Fruit fly (Drosophila melanogaster) whole organism, embryonic: ENCODE measurements around the gene ND-39.

Experiments used
- Atf3 ChIP-seq: fragments of 200-800 bp; sonication (Bioruptor generic); optimal IDR thresholded peaks from 3 replicates; lab custom pipeline; 2016; ENCODE audit warnings: missing biosample characterization, missing genetic modification characterization
- Bgb ChIP-seq: fragments of 200-800 bp; sonication (Bioruptor generic); IDR thresholded peaks from 2 replicates; pipeline ENCODE4 v1.3.6; 2022; ENCODE audit warnings: missing biosample characterization, missing genetic modification characterization; ENCODE audit not compliant: partially characterized antibody
- CG1024 ChIP-seq: fragments of 200-800 bp; sonication (Bioruptor generic); IDR thresholded peaks from 2 replicates; pipeline ENCODE4 v1.3.6; 2022; ENCODE audit warnings: missing biosample characterization, missing genetic modification characterization
- CG11696 ChIP-seq: fragments of 200-800 bp; sonication (Bioruptor generic); IDR thresholded peaks from 2 replicates; pipeline ENCODE4 v1.3.6; 2022; ENCODE audit warnings: missing biosample characterization, missing genetic modification characterization
- CG12236 ChIP-seq: fragments of 200-800 bp; sonication (Bioruptor generic); optimal IDR thresholded peaks from 2 replicates; lab custom pipeline; 2016; ENCODE audit warnings: missing biosample characterization, missing genetic modification characterization
- CG1233 ChIP-seq: fragments of 200-800 bp; sonication (Bioruptor generic); optimal IDR thresholded peaks from 4 replicates; lab custom pipeline; 2018; ENCODE audit warnings: missing biosample characterization, mild to moderate bottlenecking, missing genetic modification characterization
- CG13287 ChIP-seq: fragments of 200-800 bp; sonication (Bioruptor generic); IDR thresholded peaks from 2 replicates; pipeline ENCODE4 v1.3.6; 2022; ENCODE audit warnings: missing biosample characterization, missing genetic modification characterization; ENCODE audit not compliant: partially characterized antibody
- CG13296 ChIP-seq: fragments of 200-800 bp; sonication (Bioruptor generic); optimal IDR thresholded peaks from 3 replicates; lab custom pipeline; 2018; ENCODE audit warnings: missing biosample characterization, mild to moderate bottlenecking, missing genetic modification characterization
- CG13624 ChIP-seq: fragments of 200-800 bp; sonication (Bioruptor generic); optimal IDR thresholded peaks from 2 replicates; lab custom pipeline; 2016; ENCODE audit warnings: missing biosample characterization, missing genetic modification characterization
- CG15514 ChIP-seq: fragments of 200-800 bp; sonication (Bioruptor generic); optimal IDR thresholded peaks from 3 replicates; lab custom pipeline; 2017; ENCODE audit warnings: missing biosample characterization, missing genetic modification characterization, mild to moderate bottlenecking, moderate library complexity, missing genetic modification reagents
- CG16779 ChIP-seq: fragments of 200-800 bp; sonication (Bioruptor generic); IDR thresholded peaks from 2 replicates; pipeline ENCODE4 v1.3.6; 2022; ENCODE audit warnings: missing biosample characterization, missing genetic modification characterization
- CG17328 ChIP-seq: fragments of 200-800 bp; sonication (Bioruptor generic); IDR thresholded peaks from 2 replicates; pipeline ENCODE4 v1.3.6; 2022; ENCODE audit warnings: missing biosample characterization, missing genetic modification characterization
- CG17568 ChIP-seq: fragments of 200-800 bp; sonication (Bioruptor generic); optimal IDR thresholded peaks from 2 replicates; lab custom pipeline; 2018; ENCODE audit warnings: missing biosample characterization, mild to moderate bottlenecking, missing genetic modification characterization, moderate library complexity
- CG2116 ChIP-seq: fragments of 200-800 bp; sonication (Bioruptor generic); optimal IDR thresholded peaks from 3 replicates; lab custom pipeline; 2018; ENCODE audit warnings: missing biosample characterization, mild to moderate bottlenecking, missing genetic modification characterization
- CG2712 ChIP-seq: fragments of 200-800 bp; optimal IDR thresholded peaks from 3 replicates; lab custom pipeline; 2019; ENCODE audit warnings: missing biosample characterization, mild to moderate bottlenecking, missing genetic modification characterization, moderate library complexity
- CG2875 ChIP-seq: fragments of 200-800 bp; sonication (Bioruptor generic); optimal IDR thresholded peaks from 2 replicates; lab custom pipeline; 2017; ENCODE audit warnings: missing biosample characterization, mild to moderate bottlenecking, missing genetic modification characterization, missing genetic modification reagents
- CG32767 ChIP-seq: fragments of 200-800 bp; sonication (Bioruptor generic); IDR thresholded peaks from 2 replicates; pipeline ENCODE4 v1.3.6; 2022; ENCODE audit warnings: missing biosample characterization, missing genetic modification characterization
- CG3838 ChIP-seq: fragments of 200-800 bp; sonication (Bioruptor generic); optimal IDR thresholded peaks from 3 replicates; lab custom pipeline; 2016; ENCODE audit warnings: missing biosample characterization, missing genetic modification characterization
- CG4730 ChIP-seq: fragments of 200-800 bp; sonication (Bioruptor generic); IDR thresholded peaks from 2 replicates; pipeline ENCODE4 v1.3.6; 2022; ENCODE audit warnings: missing biosample characterization, missing genetic modification characterization
- CG4854 ChIP-seq: fragments of 200-800 bp; sonication (Bioruptor generic); optimal IDR thresholded peaks from 2 replicates; lab custom pipeline; 2016; ENCODE audit warnings: missing biosample characterization, missing genetic modification characterization, inconsistent platforms
- CG6854 ChIP-seq: fragments of 200-800 bp; sonication (Bioruptor generic); optimal IDR thresholded peaks from 3 replicates; lab custom pipeline; 2017; ENCODE audit warnings: missing biosample characterization, mild to moderate bottlenecking, missing genetic modification characterization
- CG8089 ChIP-seq: fragments of 200-800 bp; sonication (Bioruptor generic); optimal IDR thresholded peaks from 3 replicates; lab custom pipeline; 2016; ENCODE audit warnings: missing biosample characterization, missing genetic modification characterization
- CG8290 ChIP-seq, 3 experiments: fragments of 200-800 bp; sonication (Bioruptor generic); optimal IDR thresholded peaks; 2 replicates each; lab custom pipeline; 2016 to 2019; ENCODE audit warnings: missing biosample characterization in 3 of 3, missing genetic modification characterization in 3 of 3, mild to moderate bottlenecking in 2 of 3, moderate library complexity in 1 of 3
- D ChIP-seq, 2 experiments: fragments of 200-800 bp in 1 of 2; fragments of >200 bp in 1 of 2; sonication (Bioruptor generic) in 1 of 2; optimal IDR thresholded peaks; 2 replicates in 1 of 2; 3 replicates in 1 of 2; lab custom pipeline; 2017; ENCODE audit warnings: mild to moderate bottlenecking in 1 of 2, missing biosample characterization in 1 of 2, missing genetic modification characterization in 1 of 2, missing genetic modification reagents in 1 of 2
- Dek ChIP-seq: fragments of 200-800 bp; sonication (Bioruptor generic); optimal IDR thresholded peaks from 3 replicates; lab custom pipeline; 2019; ENCODE audit warnings: missing biosample characterization, mild to moderate bottlenecking, missing genetic modification characterization, moderate library complexity
- Dfd ChIP-seq, 2 experiments: fragments of >200 bp; optimal IDR thresholded peaks; 2 replicates each; lab custom pipeline; 2017; ENCODE audit warnings: missing biosample characterization in 2 of 2, missing genetic modification characterization in 2 of 2
- GATAe ChIP-seq: fragments of 200-800 bp; sonication (Bioruptor generic); conservative IDR thresholded peaks from 2 replicates; pipeline ENCODE4 v1.3.6; 2022; ENCODE audit warnings: missing biosample characterization, missing genetic modification characterization
- HHEX ChIP-seq: fragments of 200-800 bp; sonication (Bioruptor generic); optimal IDR thresholded peaks from 3 replicates; lab custom pipeline; 2017; ENCODE audit warnings: missing biosample characterization, mild to moderate bottlenecking, missing genetic modification characterization, missing genetic modification reagents
- Med ChIP-seq: fragments of 200-800 bp; sonication (Bioruptor generic); peaks from one replicate; lab custom pipeline; 2016; ENCODE audit warnings: missing biosample characterization, missing genetic modification characterization, mild to moderate bottlenecking, inconsistent platforms, moderate library complexity
- cad ChIP-seq: fragments of >200 bp; optimal IDR thresholded peaks from 2 replicates; lab custom pipeline; 2017; ENCODE audit warnings: missing biosample characterization, missing genetic modification characterization
- cg ChIP-seq: fragments of 200-800 bp; sonication (Bioruptor generic); optimal IDR thresholded peaks from 3 replicates; lab custom pipeline; 2019; ENCODE audit warnings: missing biosample characterization, mild to moderate bottlenecking, missing genetic modification characterization, moderate library complexity
- chn ChIP-seq: fragments of 200-800 bp; sonication (Bioruptor generic); optimal IDR thresholded peaks from 2 replicates; lab custom pipeline; 2016; ENCODE audit warnings: missing biosample characterization, missing genetic modification characterization
- crp ChIP-seq, 2 experiments: fragments of 200-800 bp; sonication (Bioruptor generic); optimal IDR thresholded peaks; 2 replicates in 1 of 2; 3 replicates in 1 of 2; lab custom pipeline; 2017; ENCODE audit warnings: missing biosample characterization in 2 of 2, missing genetic modification characterization in 2 of 2, mild to moderate bottlenecking in 1 of 2, moderate library complexity in 1 of 2
- fd102C ChIP-seq: fragments of 200-800 bp; sonication (Bioruptor generic); optimal IDR thresholded peaks from 2 replicates; lab custom pipeline; 2018; ENCODE audit warnings: missing biosample characterization, mild to moderate bottlenecking, missing genetic modification characterization, moderate library complexity
- fd64A ChIP-seq: fragments of 200-800 bp; sonication (Bioruptor generic); optimal IDR thresholded peaks from 3 replicates; lab custom pipeline; 2018; ENCODE audit warnings: missing biosample characterization, mild to moderate bottlenecking, missing genetic modification characterization
- ftz-f1 ChIP-seq: fragments of 200-800 bp; sonication (Bioruptor generic); optimal IDR thresholded peaks from 2 replicates; lab custom pipeline; 2016; ENCODE audit warnings: missing biosample characterization, missing genetic modification characterization
- gce ChIP-seq: fragments of 200-800 bp; sonication (Bioruptor generic); IDR thresholded peaks from 3 replicates; pipeline ENCODE4 v1.3.6; 2022; ENCODE audit warnings: missing biosample characterization, missing genetic modification characterization
- her ChIP-seq: fragments of 200-800 bp; sonication (Bioruptor generic); optimal IDR thresholded peaks from 2 replicates; lab custom pipeline; 2016; ENCODE audit warnings: missing biosample characterization, missing genetic modification characterization
- kni ChIP-seq: fragments of 200-800 bp; sonication (Bioruptor generic); optimal IDR thresholded peaks from 3 replicates; lab custom pipeline; 2017; ENCODE audit warnings: mild to moderate bottlenecking, missing biosample characterization, missing genetic modification reagents, missing genetic modification characterization
- maf-S ChIP-seq: fragments of 200-800 bp; sonication (Bioruptor generic); optimal IDR thresholded peaks from 2 replicates; lab custom pipeline; 2016; ENCODE audit warnings: missing biosample characterization, missing genetic modification characterization
- pita ChIP-seq: fragments of 200-800 bp; sonication (Bioruptor generic); optimal IDR thresholded peaks from 2 replicates; lab custom pipeline; 2017; ENCODE audit warnings: missing biosample characterization, mild to moderate bottlenecking, missing genetic modification characterization
- repo ChIP-seq: fragments of 200-800 bp; sonication (Bioruptor generic); optimal IDR thresholded peaks from 2 replicates; lab custom pipeline; 2016; ENCODE audit warnings: missing biosample characterization, missing genetic modification characterization
- schlank ChIP-seq: fragments of 200-800 bp; sonication (Bioruptor generic); optimal IDR thresholded peaks from 2 replicates; lab custom pipeline; 2018; ENCODE audit warnings: missing biosample characterization, mild to moderate bottlenecking, missing genetic modification characterization
- slou ChIP-seq: fragments of 200-800 bp; sonication (Bioruptor generic); optimal IDR thresholded peaks from 3 replicates; lab custom pipeline; 2016; ENCODE audit warnings: missing biosample characterization, missing genetic modification characterization
- stc ChIP-seq: fragments of 200-800 bp; sonication (Bioruptor generic); IDR thresholded peaks from 2 replicates; pipeline ENCODE4 v1.3.6; 2022; ENCODE audit warnings: missing biosample characterization, missing genetic modification characterization
- sug ChIP-seq: fragments of 200-800 bp; optimal IDR thresholded peaks from 2 replicates; lab custom pipeline; 2019; ENCODE audit warnings: missing biosample characterization, mild to moderate bottlenecking, missing genetic modification characterization, moderate library complexity
- tgo ChIP-seq: fragments of 200-800 bp; sonication (Bioruptor generic); IDR thresholded peaks from 3 replicates; pipeline ENCODE4 v1.3.6; 2022; ENCODE audit warnings: missing biosample characterization, missing genetic modification characterization
- trh ChIP-seq: fragments of 200-800 bp; sonication (Bioruptor generic); optimal IDR thresholded peaks from 2 replicates; lab custom pipeline; 2016; ENCODE audit warnings: missing biosample characterization, missing genetic modification characterization

Gene ND-39

dm6 chr3L:20452813-20453682 lies 38.8 kb upstream of the ND-39 start, which contains the start of gene CG5199 (continued):
- peak; percentile 79 for TF ChIP-seq CG13287 (GFP tag; lab: Robert Waterston, UW)
- peak; percentile 43 for TF ChIP-seq CG2875 (GFP tag; lab: Kevin White, UChicago)
- TF ChIP-seq repo (GFP tag; lab: Kevin White, UChicago) = no peak
- no peak for TF ChIP-seq trh (GFP tag; lab: Kevin White, UChicago)
- TF ChIP-seq pita (GFP tag; lab: Kevin White, UChicago) = no peak
- peak; percentile 59 for TF ChIP-seq Dek (tag; lab: Kevin White, UChicago)
- no peak for TF ChIP-seq CG8089
- peak; percentile 54 for TF ChIP-seq CG13296 (GFP tag; lab: Kevin White, UChicago)
- TF ChIP-seq fd64A (GFP tag; lab: Kevin White, UChicago) = no peak
- TF ChIP-seq tgo (GFP tag; lab: Robert Waterston, UW) = peak; percentile 72
- TF ChIP-seq Med (GFP tag; lab: Kevin White, UChicago) = peak; percentile 56
- TF ChIP-seq CG4730 (GFP tag; lab: Robert Waterston, UW) = peak; percentile 54
- TF ChIP-seq CG3838 = no peak
- TF ChIP-seq stc (GFP tag; lab: Robert Waterston, UW) = no peak
- no peak for TF ChIP-seq D (optimal IDR thresholded peaks at IDR 0.05; lab: Kevin White, UChicago)
- peak; percentile 57 for TF ChIP-seq D (GFP tag; optimal IDR thresholded peaks at IDR 0.05; lab: Kevin White, UChicago)
- TF ChIP-seq CG16779 = no peak
- TF ChIP-seq ftz-f1 (GFP tag; lab: Kevin White, UChicago) = peak; percentile 37
- no peak for TF ChIP-seq Atf3 (GFP tag; lab: Kevin White, UChicago)
- TF ChIP-seq CG17568 (GFP tag; lab: Kevin White, UChicago) = no peak
- peak in 1 of 2 experiments; percentile 3 for TF ChIP-seq crp (GFP tag; optimal IDR thresholded peaks at IDR 0.05; lab: Kevin White, UChicago)
- TF ChIP-seq schlank (tag; lab: Kevin White, UChicago) = no peak
- TF ChIP-seq CG2116 = peak; percentile 37
- peak; percentile 55 for TF ChIP-seq CG1233 (GFP tag; lab: Kevin White, UChicago)
- TF ChIP-seq Dfd (GFP tag; optimal IDR thresholded peaks at IDR 0.05; lab: Kevin White, UChicago) = no peak
- TF ChIP-seq chn (GFP tag; lab: Kevin White, UChicago) = no peak
- no peak for TF ChIP-seq CG4854 (GFP tag; lab: Kevin White, UChicago)
- TF ChIP-seq CG13624 (GFP tag; lab: Kevin White, UChicago) = no peak
- peak; percentile 49; the same call in 1 of the 2 replicates for TF ChIP-seq CG32767 (GFP tag; lab: Robert Waterston, UW)
- peak; percentile 85 for TF ChIP-seq CG2712 (tag; lab: Kevin White, UChicago)
- TF ChIP-seq fd102C (GFP tag; lab: Kevin White, UChicago) = no peak
- no peak for TF ChIP-seq gce
- TF ChIP-seq CG15514 (GFP tag; lab: Kevin White, UChicago) = peak; percentile 53
- no peak for TF ChIP-seq GATAe (GFP tag; lab: Robert Waterston, UW)
- TF ChIP-seq maf-S (GFP tag; lab: Kevin White, UChicago) = peak; percentile 4
- peak; percentile 75 for TF ChIP-seq Bgb (GFP tag; lab: Robert Waterston, UW)
- TF ChIP-seq CG6854 (GFP tag; lab: Kevin White, UChicago) = no peak
- peak; percentile 57 for TF ChIP-seq sug (tag; lab: Kevin White, UChicago)
- no peak for TF ChIP-seq CG12236 (GFP tag; lab: Kevin White, UChicago)
- TF ChIP-seq CG11696 (GFP tag; lab: Robert Waterston, UW) = no peak
- no peak for TF ChIP-seq cg (GFP tag; lab: Kevin White, UChicago)
- TF ChIP-seq slou (GFP tag; lab: Kevin White, UChicago) = peak; percentile 42
- TF ChIP-seq CG1024 (GFP tag; lab: Robert Waterston, UW) = no peak
- TF ChIP-seq cad (GFP tag; lab: Kevin White, UChicago) = no peak
- peak; percentile 52 for TF ChIP-seq HHEX (GFP tag; lab: Kevin White, UChicago)
- TF ChIP-seq her (GFP tag; lab: Kevin White, UChicago) = peak; percentile 13
- TF ChIP-seq CG8290 (GFP tag; optimal IDR thresholded peaks at IDR 0.05; lab: Kevin White, UChicago) = peak; percentile 30
- no peak for TF ChIP-seq CG8290 (tag; optimal IDR thresholded peaks at IDR 0.05; lab: Kevin White, UChicago)
- TF ChIP-seq kni (GFP tag; lab: Kevin White, UChicago) = no peak
- no peak for TF ChIP-seq CG17328 (GFP tag; lab: Robert Waterston, UW)
